Worm (Caenorhabditis elegans): ENCODE data around the gene B0280.2.

- TF ChIP-seq nhr-25 (tag; optimal IDR thresholded peaks at IDR 0.05) (peak; percentile 92), ztf-4 (tag; optimal IDR thresholded peaks at IDR 0.05) (peak; percentile 92), elt-1 (tag; optimal IDR thresholded peaks at IDR 0.05) (no peak), ztf-11 (tag; optimal IDR thresholded peaks at IDR 0.05) (peak; percentile 69), elt-3 (tag; optimal IDR thresholded peaks at IDR 0.05) (no peak), lin-39 (tag; optimal IDR thresholded peaks at IDR 0.05) (peak; percentile 35), mab-5 (tag; optimal IDR thresholded peaks at IDR 0.05) (peak; percentile 84), aly-2 (tag; optimal IDR thresholded peaks at IDR 0.05) (no peak), nhr-21 (tag; optimal IDR thresholded peaks at IDR 0.05) (peak; percentile 93), alr-1 (tag; optimal IDR thresholded peaks at IDR 0.05) (no peak), lsy-2 (tag; optimal IDR thresholded peaks at IDR 0.05) (peak; percentile 74 to 95), ceh-82 (tag; optimal IDR thresholded peaks at IDR 0.05) (no peak), nhr-6 (tag; optimal IDR thresholded peaks at IDR 0.05) (peak; percentile 96), nhr-12 (tag; optimal IDR thresholded peaks at IDR 0.05) (no peak)
These were observed 31.2 kb downstream of the B0280.2 start for ce11 chrIII:7155631-7156030.

Data from whole organism, L2 larva.